Worm (Caenorhabditis elegans): ENCODE results near the gene K05F1.8.
A peak's percentile ranks its signal among the peaks of the same experiment; 100 is the strongest.
"Not testable (repeated sequence)": the region's sequence is repeated elsewhere in the genome, so short reads cannot be mapped to it uniquely, and the experiment has no call there.

The K05F1.8 gene

ce11 chrII:5827364-5827763, 27.9 kb upstream of the K05F1.8 start, which contains the start of gene tbc-2:
Gene tbc-2 (minus strand): TSS chrII:5827443.
- TF ChIP-seq W03F9.2 (tag; optimal IDR thresholded peaks at IDR 0.05) (no peak), dao-5 (tag; optimal IDR thresholded peaks at IDR 0.05) (no peak), him-1 (tag; optimal IDR thresholded peaks at IDR 0.05) (no peak)

ce11 chrII:5820282-5820762, 20.9 kb upstream of the K05F1.8 start, which contains the start of gene ehs-1:
Gene ehs-1 (plus strand): TSS chrII:5820712.
- TF ChIP-seq dao-5 (tag; optimal IDR thresholded peaks at IDR 0.05) (no peak), W03F9.2 (tag; optimal IDR thresholded peaks at IDR 0.05) (no peak), him-1 (tag; optimal IDR thresholded peaks at IDR 0.05) (no peak)

- TF ChIP-seq dao-5 (tag; optimal IDR thresholded peaks at IDR 0.05) (no peak), W03F9.2 (tag; optimal IDR thresholded peaks at IDR 0.05) (peak; percentile 61)
Observed at ce11 chrII:5819655-5820054, 20.2 kb upstream of the K05F1.8 start.

ce11 chrII:5818298-5818697, 18.8 kb upstream of the K05F1.8 start, which contains the start of gene ZK1248.4:
Gene ZK1248.4 (plus strand): TSS chrII:5818598.
- TF ChIP-seq W03F9.2 (tag; optimal IDR thresholded peaks at IDR 0.05) (no peak), dao-5 (tag; optimal IDR thresholded peaks at IDR 0.05) (no peak), him-1 (tag; optimal IDR thresholded peaks at IDR 0.05) (no peak)

ce11 chrII:5816346-5816745, 16.9 kb upstream of the K05F1.8 start, which contains the start of gene ZK1248.20:
Gene ZK1248.20 (plus strand): TSS chrII:5816646.
- TF ChIP-seq W03F9.2 (tag; optimal IDR thresholded peaks at IDR 0.05), result no peak
- no peak for TF ChIP-seq dao-5 (tag; optimal IDR thresholded peaks at IDR 0.05)
- no peak for TF ChIP-seq him-1 (tag; optimal IDR thresholded peaks at IDR 0.05)

ce11 chrII:5815382-5815781, 15.9 kb upstream of the K05F1.8 start, which contains the start of gene wago-5:
Gene wago-5 (minus strand): TSS chrII:5815482.
- TF ChIP-seq him-1, W03F9.2, dao-5 (tag; optimal IDR thresholded peaks at IDR 0.05): not testable (repeated sequence)

ce11 chrII:5810230-5810629, 10.8 kb upstream of the K05F1.8 start, which contains the start of the genes msp-64 and ZK1248.5:
Gene msp-64 (minus strand): TSS chrII:5810330.
Gene ZK1248.5 (plus strand): TSS chrII:5810514.
- no peak for TF ChIP-seq him-1 (tag; optimal IDR thresholded peaks at IDR 0.05)
- TF ChIP-seq W03F9.2 (tag; optimal IDR thresholded peaks at IDR 0.05), result no peak
- no peak for TF ChIP-seq dao-5 (tag; optimal IDR thresholded peaks at IDR 0.05)

- TF ChIP-seq him-1 (tag; optimal IDR thresholded peaks at IDR 0.05) (no peak), dao-5 (tag; optimal IDR thresholded peaks at IDR 0.05) (no peak)
Observed at ce11 chrII:5806563-5806962, 7.1 kb upstream of the K05F1.8 start.

ce11 chrII:5805303-5805702, 5.8 kb upstream of the K05F1.8 start, which contains the start of gene K05F1.10:
Gene K05F1.10 (minus strand): TSS chrII:5805473.
- TF ChIP-seq him-1 (tag; optimal IDR thresholded peaks at IDR 0.05) (no peak), dao-5 (tag; optimal IDR thresholded peaks at IDR 0.05) (no peak), W03F9.2 (tag; optimal IDR thresholded peaks at IDR 0.05) (no peak)

- TF ChIP-seq W03F9.2 (tag; optimal IDR thresholded peaks at IDR 0.05) (no peak), him-1 (tag; optimal IDR thresholded peaks at IDR 0.05) (no peak), dao-5 (tag; optimal IDR thresholded peaks at IDR 0.05) (no peak)
Observed at ce11 chrII:5804288-5804687, 4.8 kb upstream of the K05F1.8 start.

- TF ChIP-seq him-1 (tag; optimal IDR thresholded peaks at IDR 0.05) (no peak), W03F9.2 (tag; optimal IDR thresholded peaks at IDR 0.05) (no peak), dao-5 (tag; optimal IDR thresholded peaks at IDR 0.05) (no peak)
Observed at ce11 chrII:5801075-5801474, 1.6 kb upstream of the K05F1.8 start, which contains the start of the genes K05F1.9 and K05F1.1. Gene K05F1.9 (minus strand): TSS chrII:5801175. Gene K05F1.1 (plus strand): TSS chrII:5801382.

- TF ChIP-seq him-1 (tag; optimal IDR thresholded peaks at IDR 0.05) (no peak), dao-5 (tag; optimal IDR thresholded peaks at IDR 0.05) (no peak), W03F9.2 (tag; optimal IDR thresholded peaks at IDR 0.05) (no peak)
Observed at ce11 chrII:5797348-5797977, 2.0 kb downstream of the K05F1.8 start, which contains the start of the genes msp-63 and msp-142. Gene msp-63 (minus strand): TSS chrII:5797448. Gene msp-142 (plus strand): TSS chrII:5797927.

- no peak for TF ChIP-seq W03F9.2 (tag; optimal IDR thresholded peaks at IDR 0.05)
- TF ChIP-seq dao-5 (tag; optimal IDR thresholded peaks at IDR 0.05), result no peak
- no peak for TF ChIP-seq him-1 (tag; optimal IDR thresholded peaks at IDR 0.05)
Observed at ce11 chrII:5794195-5794594, 5.3 kb downstream of the K05F1.8 start, which contains the start of gene acdh-8. Gene acdh-8 (plus strand): TSS chrII:5794495.

- TF ChIP-seq W03F9.2 (tag; optimal IDR thresholded peaks at IDR 0.05) (no peak), him-1 (tag; optimal IDR thresholded peaks at IDR 0.05) (no peak), dao-5 (tag; optimal IDR thresholded peaks at IDR 0.05) (no peak)
Observed at ce11 chrII:5792490-5792889, 7.0 kb downstream of the K05F1.8 start, which contains the start of gene K05F1.14. Gene K05F1.14 (minus strand): TSS chrII:5792590.
